Worm (Caenorhabditis elegans): ENCODE data around the gene egl-36.

Gene egl-36

ce11 chrX:10763383-10763782 is 29.3 kb downstream of the egl-36 start:
- TF ChIP-seq F55B11.4 (tag; optimal IDR thresholded peaks at IDR 0.05; ENCODE audit: borderline replicate concordance, insufficient read depth) (no peak), D2030.7 (GFP tag; IDR thresholded peaks at IDR 0.05) (no peak), ceh-79 (tag; optimal IDR thresholded peaks at IDR 0.05) (no peak), F49E8.2 (tag; optimal IDR thresholded peaks at IDR 0.05; ENCODE audit: insufficient read depth) (no peak), ztf-22 (GFP tag; optimal IDR thresholded peaks at IDR 0.05) (no peak), nhr-90 (tag; optimal IDR thresholded peaks at IDR 0.05) (no peak), snpc-3.4 (tag; optimal IDR thresholded peaks at IDR 0.05) (no peak), snpc-1.1 (tag; optimal IDR thresholded peaks at IDR 0.05; ENCODE audit: insufficient read depth) (no peak), lin-26 (GFP tag; IDR thresholded peaks at IDR 0.05) (no peak), K12H6.12 (tag; optimal IDR thresholded peaks at IDR 0.05) (no peak), ccch-3 (GFP tag; optimal IDR thresholded peaks at IDR 0.05) (no peak), ceh-40 (GFP tag; IDR thresholded peaks at IDR 0.05) (no peak), ceh-27 (GFP tag; optimal IDR thresholded peaks at IDR 0.05) (no peak)

DNA sequence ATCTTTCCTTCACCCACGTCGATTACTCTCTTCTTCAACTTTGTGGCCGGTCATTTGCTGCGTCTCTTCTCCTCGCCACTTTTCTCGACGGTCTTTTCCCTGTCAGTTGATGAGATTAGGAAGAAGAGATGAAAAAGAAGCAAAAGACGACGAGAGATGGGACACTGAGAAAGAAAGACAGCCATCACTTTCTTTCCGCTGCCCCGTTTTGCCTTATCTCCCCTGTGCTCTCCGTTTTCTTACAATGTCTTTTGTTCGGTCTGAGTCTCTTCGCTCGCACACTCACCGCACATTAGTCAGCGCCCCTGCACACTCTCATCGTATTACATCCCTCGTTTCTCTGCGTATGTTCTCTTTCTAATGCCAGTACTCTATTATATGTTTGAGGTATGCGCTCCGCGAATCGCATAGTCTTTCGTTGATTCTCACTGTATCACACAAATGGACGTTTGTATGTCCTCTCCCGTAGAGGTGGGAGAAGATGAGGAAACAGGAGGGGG is 32.0 kb downstream of the egl-36 start:
- TF ChIP-seq ztf-28 (GFP tag; IDR thresholded peaks at IDR 0.05): no peak
- no peak for TF ChIP-seq F39B2.1 (GFP tag; IDR thresholded peaks at IDR 0.05)
- TF ChIP-seq bed-2 (GFP tag; IDR thresholded peaks at IDR 0.05): no peak
- TF ChIP-seq die-1 (tag; optimal IDR thresholded peaks at IDR 0.05): peak; percentile 64
- no peak for TF ChIP-seq lin-54 (GFP tag; optimal IDR thresholded peaks at IDR 0.05)
- no peak for TF ChIP-seq sptf-2 (GFP tag; optimal IDR thresholded peaks at IDR 0.05)
- TF ChIP-seq K12H6.12 (tag; optimal IDR thresholded peaks at IDR 0.05): peak; percentile 91
- peak; percentile 69 for TF ChIP-seq pbrm-1 (GFP tag; IDR thresholded peaks at IDR 0.05)
- no peak for TF ChIP-seq tbx-9 (tag; optimal IDR thresholded peaks at IDR 0.05; ENCODE audit: borderline replicate concordance)
- no peak for TF ChIP-seq F49E8.2 (tag; optimal IDR thresholded peaks at IDR 0.05; ENCODE audit: insufficient read depth)
- TF ChIP-seq tbp1 (GFP tag; optimal IDR thresholded peaks at IDR 0.05): peak; percentile 62
- TF ChIP-seq F57A8.1 (GFP tag; optimal IDR thresholded peaks at IDR 0.05): no peak
- no peak for TF ChIP-seq lsl-1 (GFP tag; optimal IDR thresholded peaks at IDR 0.05)
- TF ChIP-seq nhr-80 (tag; optimal IDR thresholded peaks at IDR 0.05): peak; percentile 92
- peak; percentile 80 for TF ChIP-seq gei-17 (GFP tag; optimal IDR thresholded peaks at IDR 0.05)
- peak; percentile 54 for TF ChIP-seq athp-1 (tag; optimal IDR thresholded peaks at IDR 0.05)
- peak; percentile 62; the same call in 1 of the 2 replicates for TF ChIP-seq Y95B8A.8 (GFP tag; IDR thresholded peaks at IDR 0.05)
- peak; percentile 3 for TF ChIP-seq F22D6.2 (tag; optimal IDR thresholded peaks at IDR 0.05)
- TF ChIP-seq C17E4.6 (GFP tag; IDR thresholded peaks at IDR 0.05): no peak
- peak; percentile 58 for TF ChIP-seq unc-62 (GFP tag; optimal IDR thresholded peaks at IDR 0.05)
- no peak for TF ChIP-seq dpff-1 (tag; optimal IDR thresholded peaks at IDR 0.05)
- no peak for TF ChIP-seq nfya-1 (tag; optimal IDR thresholded peaks at IDR 0.05; ENCODE audit: borderline replicate concordance, insufficient read depth)
- peak; percentile 81 for TF ChIP-seq attf-5 (GFP tag; optimal IDR thresholded peaks at IDR 0.05)
- no peak for TF ChIP-seq D2030.7 (GFP tag; IDR thresholded peaks at IDR 0.05)
- peak; percentile 94 for TF ChIP-seq chd-7 (tag; optimal IDR thresholded peaks at IDR 0.05)
- TF ChIP-seq ceh-100 (GFP tag; IDR thresholded peaks at IDR 0.05): no peak
- 0 out of 2 replicates have a peak, but pooled peaks have one; percentile 35 for TF ChIP-seq lir-1 (GFP tag; conservative IDR thresholded peaks at IDR 0.05)
- TF ChIP-seq attf-3 (GFP tag; conservative IDR thresholded peaks at IDR 0.05): 0 out of 2 replicates have a peak, but pooled peaks have one; percentile 22
- TF ChIP-seq xnd-1 (tag; optimal IDR thresholded peaks at IDR 0.05): no peak
- no peak for TF ChIP-seq fkh-3 (tag; optimal IDR thresholded peaks at IDR 0.05)
- TF ChIP-seq ekl-4 (GFP tag; IDR thresholded peaks at IDR 0.05): 0 out of 2 replicates have a peak, but pooled peaks have one; percentile 80
- TF ChIP-seq cebp-2 (GFP tag; IDR thresholded peaks at IDR 0.05): no peak
- peak; percentile 6 for TF ChIP-seq ztf-3 (GFP tag; optimal IDR thresholded peaks at IDR 0.05)
- no peak for TF ChIP-seq zim-3 (tag; optimal IDR thresholded peaks at IDR 0.05)
- peak; percentile 40 for TF ChIP-seq ztf-18 (tag; optimal IDR thresholded peaks at IDR 0.05)
- TF ChIP-seq sea-2 (GFP tag; IDR thresholded peaks at IDR 0.05): no peak
- TF ChIP-seq Y79H2A.3 (GFP tag; conservative IDR thresholded peaks at IDR 0.05): no peak
